Worm (Caenorhabditis elegans) whole organism, late embryonic: Measurements from ENCODE around the gene mccc-2.
A peak's percentile ranks its signal among the peaks of the same experiment; 100 is the strongest.

ENCODE experiments used
- K02D7.2 ChIP-seq: sonication (generic microtip); optimal IDR thresholded peaks from 2 replicates; lab custom pipeline; 2017; ENCODE audit warnings: mild to moderate bottlenecking, missing genetic modification characterization, missing compliant biosample characterization
- T23F11.4 ChIP-seq: fragments of 200-800 bp; sonication (Bioruptor generic); optimal IDR thresholded peaks from 2 replicates; lab custom pipeline; 2018; ENCODE audit warnings: mild to moderate bottlenecking, missing genetic modification characterization, missing compliant biosample characterization
- Y22D7AL.16 ChIP-seq: sonication (generic microtip); optimal IDR thresholded peaks from 2 replicates; lab custom pipeline; 2016; ENCODE audit warnings: missing genetic modification characterization, missing compliant biosample characterization
- ceh-14 ChIP-seq: sonication (generic microtip); optimal IDR thresholded peaks from 2 replicates; lab custom pipeline; 2016; ENCODE audit warnings: missing genotype, missing genetic modification characterization, missing compliant biosample characterization
- ceh-18 ChIP-seq: sonication (generic microtip); optimal IDR thresholded peaks from 2 replicates; lab custom pipeline; 2016; ENCODE audit warnings: missing genetic modification characterization, missing compliant biosample characterization
- ceh-19 ChIP-seq: fragments of 200-800 bp; sonication (Bioruptor generic); optimal IDR thresholded peaks from 2 replicates; lab custom pipeline; 2018; ENCODE audit warnings: mild to moderate bottlenecking, missing genetic modification characterization, missing compliant biosample characterization
- ceh-2 ChIP-seq: sonication (generic microtip); optimal IDR thresholded peaks from 2 replicates; lab custom pipeline; 2016; ENCODE audit warnings: missing genotype, missing genetic modification characterization, missing compliant biosample characterization
- ceh-22 ChIP-seq: sonication (generic microtip); optimal IDR thresholded peaks from 2 replicates; lab custom pipeline; 2017; ENCODE audit warnings: missing biosample characterization, missing genetic modification characterization
- ceh-24 ChIP-seq: sonication (generic microtip); optimal IDR thresholded peaks from 2 replicates; lab custom pipeline; 2016; ENCODE audit warnings: mild to moderate bottlenecking, missing genetic modification characterization, missing compliant biosample characterization
- ceh-30 ChIP-seq: fragments of 150-350 bp; optimal IDR thresholded peaks from 2 replicates; lab custom pipeline; 2014; ENCODE audit warnings: missing biosample characterization, missing genetic modification characterization
- ceh-31 ChIP-seq: sonication (generic microtip); optimal IDR thresholded peaks from 2 replicates; lab custom pipeline; 2016; ENCODE audit warnings: missing genetic modification characterization, missing compliant biosample characterization
- ceh-34 ChIP-seq: sonication (generic microtip); optimal IDR thresholded peaks from 2 replicates; lab custom pipeline; 2016; ENCODE audit warnings: mild to moderate bottlenecking, missing genetic modification characterization, missing compliant biosample characterization
- ceh-48 ChIP-seq: sonication (generic microtip); optimal IDR thresholded peaks from 2 replicates; lab custom pipeline; 2016; ENCODE audit warnings: missing genetic modification characterization, inconsistent platforms, missing compliant biosample characterization
- elt-2 ChIP-seq: sonication (generic microtip); optimal IDR thresholded peaks from 2 replicates; lab custom pipeline; 2016; ENCODE audit warnings: missing genetic modification reagents, missing genetic modification characterization, missing compliant biosample characterization
- elt-4 ChIP-seq: sonication (generic microtip); optimal IDR thresholded peaks from 2 replicates; lab custom pipeline; 2016; ENCODE audit warnings: missing genetic modification characterization, missing compliant biosample characterization
- ets-4 ChIP-seq: sonication (generic microtip); optimal IDR thresholded peaks from 2 replicates; lab custom pipeline; 2016; ENCODE audit warnings: missing genetic modification characterization, missing compliant biosample characterization
- eyg-1 ChIP-seq: sonication (generic microtip); optimal IDR thresholded peaks from 2 replicates; lab custom pipeline; 2016; ENCODE audit warnings: missing genotype, missing genetic modification characterization, missing compliant biosample characterization
- fkh-10 ChIP-seq: fragments of 150-350 bp; optimal IDR thresholded peaks from 2 replicates; lab custom pipeline; 2014; ENCODE audit warnings: missing biosample characterization, missing genetic modification reagents, missing genetic modification characterization
- gmeb-2 ChIP-seq: sonication (generic microtip); optimal IDR thresholded peaks from 2 replicates; lab custom pipeline; 2016; ENCODE audit warnings: missing genetic modification characterization, inconsistent platforms, missing compliant biosample characterization
- hlh-15 ChIP-seq: sonication (generic microtip); optimal IDR thresholded peaks from 2 replicates; lab custom pipeline; 2016; ENCODE audit warnings: missing genetic modification characterization, missing compliant biosample characterization
- hlh-6 ChIP-seq: sonication (generic microtip); optimal IDR thresholded peaks from 2 replicates; lab custom pipeline; 2016; ENCODE audit warnings: missing genotype, missing genetic modification characterization, missing compliant biosample characterization
- hlh-8 ChIP-seq: sonication (generic microtip); optimal IDR thresholded peaks from 2 replicates; lab custom pipeline; 2016; ENCODE audit warnings: missing genotype, missing genetic modification characterization, missing compliant biosample characterization
- lin-11 ChIP-seq: fragments of 200-800 bp; sonication (Bioruptor generic); optimal IDR thresholded peaks from 2 replicates; lab custom pipeline; 2018; ENCODE audit warnings: mild to moderate bottlenecking, missing genetic modification characterization, missing compliant biosample characterization
- nfya-1 ChIP-seq: sonication (generic microtip); optimal IDR thresholded peaks from 2 replicates; lab custom pipeline; 2017; ENCODE audit warnings: missing genetic modification characterization, mild to moderate bottlenecking, missing compliant biosample characterization, antibody characterized with exemption, moderate library complexity
- nhr-232 ChIP-seq: sonication (generic microtip); optimal IDR thresholded peaks from 2 replicates; lab custom pipeline; 2016; ENCODE audit warnings: missing genetic modification characterization, missing compliant biosample characterization
- odd-2 ChIP-seq: sonication (generic microtip); optimal IDR thresholded peaks from 2 replicates; lab custom pipeline; 2017; ENCODE audit warnings: antibody characterized with exemption, mild to moderate bottlenecking, missing genetic modification characterization, missing compliant biosample characterization
- pag-3 ChIP-seq: sonication (generic microtip); optimal IDR thresholded peaks from 2 replicates; lab custom pipeline; 2016; ENCODE audit warnings: missing compliant biosample characterization, missing genetic modification characterization, borderline replicate concordance
- pha-2 ChIP-seq: sonication (generic microtip); optimal IDR thresholded peaks from 2 replicates; lab custom pipeline; 2017; ENCODE audit warnings: mild to moderate bottlenecking, missing genetic modification characterization, missing compliant biosample characterization
- pha-4 ChIP-seq: fragments of 150-350 bp; optimal IDR thresholded peaks from 2 replicates; lab custom pipeline; 2018; ENCODE audit warnings: missing biosample characterization, missing genetic modification reagents, missing genetic modification characterization
- pqm-1 ChIP-seq: sonication (generic microtip); optimal IDR thresholded peaks from 2 replicates; lab custom pipeline; 2016; ENCODE audit warnings: missing genetic modification characterization, missing compliant biosample characterization
- ref-2 ChIP-seq: sonication (generic microtip); optimal IDR thresholded peaks from 2 replicates; lab custom pipeline; 2016; ENCODE audit warnings: missing genetic modification characterization, missing compliant biosample characterization
- sdc-2 ChIP-seq: sonication (generic microtip); optimal IDR thresholded peaks from 2 replicates; lab custom pipeline; 2016; ENCODE audit warnings: missing genotype, missing genetic modification characterization, missing compliant biosample characterization
- tbx-2 ChIP-seq: sonication (generic microtip); optimal IDR thresholded peaks from 2 replicates; lab custom pipeline; 2016; ENCODE audit warnings: missing genetic modification characterization, missing compliant biosample characterization
- unc-55 ChIP-seq: sonication (generic microtip); optimal IDR thresholded peaks from 2 replicates; lab custom pipeline; 2017; ENCODE audit warnings: missing biosample characterization, missing genetic modification reagents, missing genetic modification characterization
- unc-86 ChIP-seq: sonication (generic microtip); optimal IDR thresholded peaks from 2 replicates; lab custom pipeline; 2016; ENCODE audit warnings: missing genetic modification characterization, missing compliant biosample characterization
- zip-5 ChIP-seq: sonication (generic microtip); optimal IDR thresholded peaks from 2 replicates; lab custom pipeline; 2016; ENCODE audit warnings: missing genetic modification characterization, missing compliant biosample characterization

The mccc-2 gene

ce11 chrIII:9112479-9112878 lies 23.3 kb upstream of the mccc-2 start (continued):
- TF ChIP-seq K02D7.2 (tag; lab: Kevin White, UChicago) (no peak), Y22D7AL.16 (tag; lab: Kevin White, UChicago) (no peak), elt-4 (no peak), ceh-18 (tag; lab: Kevin White, UChicago) (no peak), ets-4 (no peak), pag-3 (tag; lab: Kevin White, UChicago) (no peak), pha-2 (tag; lab: Kevin White, UChicago) (no peak), zip-5 (tag; lab: Kevin White, UChicago) (no peak), ceh-24 (tag; lab: Kevin White, UChicago) (no peak), odd-2 (tag; lab: Kevin White, UChicago) (no peak), ref-2 (tag; lab: Kevin White, UChicago) (peak; percentile 63), hlh-6 (tag; lab: Kevin White, UChicago) (peak; percentile 57), unc-86 (no peak), hlh-15 (no peak), ceh-31 (tag; lab: Kevin White, UChicago) (peak; percentile 62), T23F11.4 (GFP tag; lab: Kevin White, UChicago) (no peak), lin-11 (tag; lab: Kevin White, UChicago) (no peak), nfya-1 (tag; lab: Kevin White, UChicago) (peak; percentile 10), ceh-19 (GFP tag; lab: Kevin White, UChicago) (no peak), pqm-1 (tag; lab: Kevin White, UChicago) (no peak)

ce11 chrIII:9110270-9110669 lies 21.1 kb upstream of the mccc-2 start:
- TF ChIP-seq T23F11.4 (GFP tag; lab: Kevin White, UChicago) (no peak), Y22D7AL.16 (tag; lab: Kevin White, UChicago) (no peak), hlh-6 (tag; lab: Kevin White, UChicago) (no peak), gmeb-2 (tag; lab: Kevin White, UChicago) (no peak), zip-5 (tag; lab: Kevin White, UChicago) (no peak), unc-55 (no peak), pha-2 (tag; lab: Kevin White, UChicago) (no peak), pag-3 (tag; lab: Kevin White, UChicago) (no peak), ceh-31 (tag; lab: Kevin White, UChicago) (no peak), ceh-14 (tag; lab: Kevin White, UChicago) (no peak), tbx-2 (no peak), eyg-1 (tag; lab: Kevin White, UChicago) (no peak), fkh-10 (GFP tag; lab: Kevin White, UChicago) (no peak), hlh-8 (tag; lab: Kevin White, UChicago) (no peak), ref-2 (tag; lab: Kevin White, UChicago) (no peak), ceh-48 (tag; lab: Kevin White, UChicago) (no peak)

- TF ChIP-seq lin-11 (tag; lab: Kevin White, UChicago) (no peak), T23F11.4 (GFP tag; lab: Kevin White, UChicago) (no peak), unc-55 (no peak), elt-2 (tag; lab: Kevin White, UChicago) (peak; percentile 6), zip-5 (tag; lab: Kevin White, UChicago) (no peak), ceh-2 (tag; lab: Kevin White, UChicago) (no peak)
- TF ChIP-seq, all 69 proteins: peak for 1
Measured at ce11 chrIII:9109726-9110125, 20.6 kb upstream of the mccc-2 start.

ce11 chrIII:9109172-9109571 lies 20.0 kb upstream of the mccc-2 start, which contains the start of gene cya-1:
cya-1 (minus strand) TSS chrIII:9109272.
- TF ChIP-seq ceh-22 (tag; lab: Kevin White, UChicago), result no peak
- TF ChIP-seq hlh-15, result no peak
- no peak for TF ChIP-seq ceh-48 (tag; lab: Kevin White, UChicago)
- no peak for TF ChIP-seq ceh-2 (tag; lab: Kevin White, UChicago)
- no peak for TF ChIP-seq sdc-2 (tag; lab: Kevin White, UChicago)
- no peak for TF ChIP-seq pha-4 (tag; lab: Kevin White, UChicago)
- no peak for TF ChIP-seq ref-2 (tag; lab: Kevin White, UChicago)
- no peak for TF ChIP-seq nhr-232 (tag; lab: Kevin White, UChicago)
- no peak for TF ChIP-seq zip-5 (tag; lab: Kevin White, UChicago)
- TF ChIP-seq Y22D7AL.16 (tag; lab: Kevin White, UChicago), result no peak
- TF ChIP-seq ceh-30 (tag; lab: Kevin White, UChicago), result no peak
- TF ChIP-seq unc-55, result no peak
- no peak for TF ChIP-seq ceh-34 (tag; lab: Kevin White, UChicago)
- no peak for TF ChIP-seq unc-86
- no peak for TF ChIP-seq lin-11 (tag; lab: Kevin White, UChicago)
